Worm (Caenorhabditis elegans) whole organism, L4 larva: ENCODE results near the gene Y59E9AL.36.

Experiments
- ces-1 ChIP-seq: fragments of 150-350 bp; sonication (generic microtip); optimal IDR thresholded peaks from 4 replicates; lab custom pipeline; 2014; ENCODE audit warnings: missing biosample characterization, missing genetic modification reagents, missing genetic modification characterization
- nhr-28 ChIP-seq: fragments of 150-350 bp; optimal IDR thresholded peaks from 2 replicates; lab custom pipeline; 2014; ENCODE audit warnings: missing biosample characterization, missing genetic modification characterization
- unc-39 ChIP-seq: sonication (generic microtip); optimal IDR thresholded peaks from 2 replicates; lab custom pipeline; 2017; ENCODE audit warnings: missing biosample characterization, missing genetic modification characterization
- zfp-3 ChIP-seq: fragments of 200-800 bp; sonication (Bioruptor generic); conservative IDR thresholded peaks from 2 replicates; pipeline ENCODE4 v1.3.6; 2022; ENCODE audit warnings: missing genetic modification reagents, missing genetic modification characterization, missing compliant biosample characterization

DNA sequence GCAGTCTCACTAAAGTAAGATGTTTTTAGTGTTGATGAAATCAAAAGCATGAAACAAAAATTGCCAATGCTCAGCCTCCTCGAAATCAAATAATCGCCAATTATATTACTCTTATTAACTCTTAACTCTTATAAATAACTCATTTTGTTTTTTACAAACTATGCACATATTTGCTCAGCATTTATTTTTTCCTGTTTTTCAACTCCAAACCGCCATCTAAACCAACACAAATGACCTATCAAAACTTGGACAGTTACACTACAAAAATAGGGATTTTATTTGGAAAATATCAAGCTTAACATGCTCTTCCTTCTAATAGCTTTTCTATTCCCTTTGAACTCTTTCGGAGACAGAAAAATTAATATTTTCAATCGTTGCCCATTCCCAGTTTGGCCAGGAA lies 19.3 kb upstream of the Y59E9AL.36 start, which contains the start of gene thn-6:
- TF ChIP-seq ces-1 (GFP tag; lab: Kevin White, UChicago) (no peak), unc-39 (tag; lab: Kevin White, UChicago) (no peak), zfp-3 (GFP tag; lab: Robert Waterston, UW) (no peak), nhr-28 (tag; lab: Kevin White, UChicago) (no peak)
